Worm (Caenorhabditis elegans): ENCODE data around the gene K01D12.9.

DNA sequence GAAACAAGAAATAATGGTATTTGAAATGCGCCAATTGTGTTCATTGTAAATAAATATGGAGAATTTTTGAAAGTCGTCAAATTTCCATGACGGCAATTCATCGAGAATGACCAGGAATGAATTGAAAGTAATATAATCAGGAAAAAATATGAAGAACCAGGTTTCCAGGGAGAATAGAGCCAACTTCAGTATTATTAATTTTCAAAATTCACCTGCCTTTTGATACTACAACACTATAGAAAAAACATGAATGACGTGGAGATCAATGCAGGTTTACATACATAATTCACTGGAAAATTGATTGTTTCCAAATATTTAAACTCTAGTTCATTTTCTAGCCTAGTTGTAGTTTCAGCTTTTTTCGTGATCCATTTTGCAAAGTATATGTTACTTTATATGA, 29.3 kb upstream of the K01D12.9 start, which contains the start of gene srh-25:
- no peak for TF ChIP-seq tbx-2 (tag; optimal IDR thresholded peaks at IDR 0.05)
- TF ChIP-seq aly-2 (tag; optimal IDR thresholded peaks at IDR 0.05), result no peak
- no peak for TF ChIP-seq lin-39 (tag; optimal IDR thresholded peaks at IDR 0.05)
- no peak for TF ChIP-seq ama-1 (optimal IDR thresholded peaks at IDR 0.05)
- no peak for TF ChIP-seq nhr-28 (tag; optimal IDR thresholded peaks at IDR 0.05)
- no peak for TF ChIP-seq eor-1 (tag; optimal IDR thresholded peaks at IDR 0.05)
- no peak for TF ChIP-seq snpc-4 (tag; optimal IDR thresholded peaks at IDR 0.05)
- TF ChIP-seq ztf-11 (tag; optimal IDR thresholded peaks at IDR 0.05), result no peak
- TF ChIP-seq elt-1 (tag; optimal IDR thresholded peaks at IDR 0.05), result no peak

Measured in whole organism, L3 larva.